Fruit fly (Drosophila melanogaster) whole organism, adult: ENCODE measurements around the gene CG33932.

Experiments
- CG14711 ChIP-seq: fragments of 200-800 bp; sonication (Bioruptor generic); optimal IDR thresholded peaks from 2 replicates; lab custom pipeline; 2018; ENCODE audit warnings: missing biosample characterization, mild to moderate bottlenecking, missing genetic modification characterization, moderate library complexity
- Hr96 ChIP-seq: fragments of 200-800 bp; sonication (Bioruptor generic); optimal IDR thresholded peaks from 2 replicates; lab custom pipeline; 2016; ENCODE audit warnings: missing biosample characterization, missing genetic modification characterization
- bab1 ChIP-seq: fragments of 200-800 bp; sonication (Bioruptor generic); optimal IDR thresholded peaks from 3 replicates; lab custom pipeline; 2019; ENCODE audit warnings: missing biosample characterization, mild to moderate bottlenecking, missing genetic modification characterization, moderate library complexity
- cic ChIP-seq: fragments of 200-800 bp; sonication (Bioruptor generic); optimal IDR thresholded peaks from 2 replicates; lab custom pipeline; 2017; ENCODE audit warnings: missing biosample characterization, mild to moderate bottlenecking, missing genetic modification characterization, moderate library complexity
- pad ChIP-seq: fragments of 200-800 bp; sonication (Bioruptor generic); optimal IDR thresholded peaks from 3 replicates; lab custom pipeline; 2017; ENCODE audit warnings: missing biosample characterization, missing genetic modification characterization, mild to moderate bottlenecking, moderate library complexity, missing genetic modification reagents
- tj ChIP-seq: fragments of 200-800 bp; sonication (Bioruptor generic); optimal IDR thresholded peaks from 3 replicates; lab custom pipeline; 2017; ENCODE audit warnings: missing biosample characterization, mild to moderate bottlenecking, missing genetic modification characterization, moderate library complexity
- toe ChIP-seq: fragments of 200-800 bp; sonication (Bioruptor generic); optimal IDR thresholded peaks from 2 replicates; lab custom pipeline; 2016; ENCODE audit warnings: missing biosample characterization, missing genetic modification characterization

DNA sequence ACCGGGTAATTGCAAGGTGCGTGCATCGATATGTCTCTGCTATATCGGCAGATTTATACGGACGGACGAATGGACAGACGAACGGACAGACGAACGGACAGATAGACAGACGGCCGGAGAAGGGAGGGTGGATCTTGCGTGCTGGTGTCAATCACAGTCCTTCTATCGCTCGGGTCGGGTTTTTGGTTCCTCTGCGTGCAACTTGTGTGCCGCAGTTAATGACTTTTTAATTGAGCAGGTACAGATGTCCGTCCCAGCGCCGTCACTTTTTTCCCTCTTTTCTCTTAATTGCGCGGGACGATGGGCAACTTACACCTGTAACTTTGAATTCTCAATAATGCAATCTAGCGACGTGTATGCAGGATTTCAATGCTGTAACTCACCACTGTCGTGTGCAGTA lies 42.6 kb downstream of the CG33932 start:
- no peak for TF ChIP-seq cic
- TF ChIP-seq pad (GFP tag; lab: Kevin White, UChicago) = no peak
- no peak for TF ChIP-seq toe
- no peak for TF ChIP-seq bab1 (GFP tag; lab: Kevin White, UChicago)
- TF ChIP-seq CG14711 (tag; lab: Kevin White, UChicago) = no peak
- no peak for TF ChIP-seq Hr96 (GFP tag; lab: Kevin White, UChicago)
- no peak for TF ChIP-seq tj
